Worm (Caenorhabditis elegans) whole organism, late embryonic: ENCODE data around the gene btb-8.

Source experiments
- ceh-2 ChIP-seq: sonication (generic microtip); optimal IDR thresholded peaks from 2 replicates; lab custom pipeline; 2016; ENCODE audit warnings: missing genotype, missing genetic modification characterization, missing compliant biosample characterization
- lin-11 ChIP-seq: fragments of 200-800 bp; sonication (Bioruptor generic); optimal IDR thresholded peaks from 2 replicates; lab custom pipeline; 2018; ENCODE audit warnings: mild to moderate bottlenecking, missing genetic modification characterization, missing compliant biosample characterization
- nfya-1 ChIP-seq: sonication (generic microtip); optimal IDR thresholded peaks from 2 replicates; lab custom pipeline; 2017; ENCODE audit warnings: missing genetic modification characterization, mild to moderate bottlenecking, missing compliant biosample characterization, antibody characterized with exemption, moderate library complexity

Gene btb-8

DNA sequence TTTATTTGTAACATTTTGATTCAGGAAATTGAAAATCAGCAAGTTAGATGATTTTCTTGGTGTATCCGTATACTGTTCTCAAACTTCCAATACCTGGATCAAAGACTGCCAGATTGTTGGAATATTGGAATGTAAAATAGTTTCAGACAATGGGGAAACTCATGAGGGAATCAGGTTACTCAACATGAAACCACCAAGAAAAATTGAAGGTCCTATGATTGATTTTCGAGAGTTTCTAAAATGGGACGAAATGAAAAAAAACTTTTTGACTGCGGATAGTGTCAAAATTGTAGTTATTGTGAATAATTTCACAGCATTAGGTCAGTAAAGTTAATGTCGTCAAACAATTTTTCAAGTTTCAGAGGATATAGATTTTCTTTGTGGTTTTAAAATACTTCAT lies 49.2 kb downstream of the btb-8 start, which contains the start of gene math-3:
math-3 (plus strand) TSS at position 301 of the 400 bp plus-strand sequence.
- TF ChIP-seq lin-11 (tag; lab: Kevin White, UChicago): no peak
- no peak for TF ChIP-seq ceh-2 (tag; lab: Kevin White, UChicago)
- TF ChIP-seq nfya-1 (tag; lab: Kevin White, UChicago): no peak
